Worm (Caenorhabditis elegans): ENCODE data around the gene srlf-13.

DNA sequence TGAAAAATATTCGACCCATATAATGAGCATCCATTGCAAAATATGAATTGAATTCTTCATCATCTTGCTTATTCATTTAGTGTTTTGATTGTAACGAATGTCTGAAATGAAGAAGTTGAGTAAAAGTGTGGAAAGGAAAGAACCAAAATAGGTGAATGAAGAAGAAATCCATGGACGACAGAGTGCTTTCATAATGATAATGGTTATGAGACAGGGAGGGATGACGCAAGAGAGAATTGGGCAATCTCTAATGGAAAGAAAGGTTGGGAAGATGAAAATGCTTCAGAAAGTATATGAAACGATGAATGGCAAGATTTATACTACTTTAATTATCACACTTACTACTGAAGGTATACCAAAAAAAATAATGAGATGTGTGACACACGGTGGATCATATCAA is 7.9 kb upstream of the srlf-13 start, which contains the start of gene ZK596.3:
- TF ChIP-seq ztf-11 (tag; optimal IDR thresholded peaks at IDR 0.05), result no peak
- no peak for TF ChIP-seq R02D3.7 (tag; optimal IDR thresholded peaks at IDR 0.05)
- TF ChIP-seq nhr-25 (tag; optimal IDR thresholded peaks at IDR 0.05; ENCODE audit: borderline replicate concordance, insufficient read depth), result no peak
- no peak for TF ChIP-seq nhr-11 (tag; optimal IDR thresholded peaks at IDR 0.05)
